Worm (Caenorhabditis elegans): ENCODE data around the gene swan-1.
A peak's percentile ranks its signal among the peaks of the same experiment; 100 is the strongest.

DNA sequence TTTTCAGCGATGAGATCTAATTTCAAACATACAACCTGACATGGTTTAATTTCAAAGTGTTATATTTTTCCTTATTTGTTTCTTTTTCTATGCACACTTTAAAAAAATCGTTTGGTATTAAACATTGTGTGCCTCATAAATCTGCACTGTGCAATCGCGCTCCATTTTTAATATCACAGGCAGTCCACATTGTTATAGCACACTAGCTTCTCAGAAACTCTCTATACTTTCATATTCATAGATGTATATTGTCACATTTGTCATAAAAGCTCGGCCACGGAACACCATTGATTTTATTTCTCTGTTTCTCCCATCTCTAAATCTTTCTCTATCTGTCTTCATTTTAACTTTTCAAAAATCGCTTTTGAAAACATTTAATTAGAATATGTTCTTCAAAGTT lies 49.7 kb downstream of the swan-1 start:
- TF ChIP-seq hlh-6 (tag; optimal IDR thresholded peaks at IDR 0.05) (no peak), ceh-6 (GFP tag; optimal IDR thresholded peaks at IDR 0.05) (no peak), ets-4 (tag; optimal IDR thresholded peaks at IDR 0.05) (no peak), pqm-1 (tag; optimal IDR thresholded peaks at IDR 0.05) (no peak), fkh-10 (GFP tag; optimal IDR thresholded peaks at IDR 0.05) (no peak), tbx-2 (tag; optimal IDR thresholded peaks at IDR 0.05) (no peak), unc-55 (GFP tag; optimal IDR thresholded peaks at IDR 0.05) (peak; percentile 9), nhr-11 (tag; optimal IDR thresholded peaks at IDR 0.05) (no peak), elt-2 (tag; optimal IDR thresholded peaks at IDR 0.05) (no peak)
